Fruit fly (Drosophila melanogaster): ENCODE measurements around the gene hoe1.

hoe1 gene

dm6 chr2L:4945300-4945699 lies 13.1 kb upstream of the hoe1 start, which contains the start of the genes mRpL24 and betaggt-I (continued):
- TF ChIP-seq Spps (tag; optimal IDR thresholded peaks at IDR 0.05) (peak; percentile 94), CG12155 (GFP tag; optimal IDR thresholded peaks at IDR 0.05) (peak; percentile 94), CG12659 (GFP tag; optimal IDR thresholded peaks at IDR 0.05) (peak; percentile 98), CG11247 (GFP tag; IDR thresholded peaks at IDR 0.05) (peak; percentile 93), CG7928 (GFP tag; optimal IDR thresholded peaks at IDR 0.05) (peak; percentile 77), grau (tag; optimal IDR thresholded peaks at IDR 0.05) (peak; percentile 97), Gsc (GFP tag; IDR thresholded peaks at IDR 0.05) (peak; percentile 84), amos (GFP tag; IDR thresholded peaks at IDR 0.05; ENCODE audit: partially characterized antibody) (no peak), Hr78 (GFP tag; optimal IDR thresholded peaks at IDR 0.05) (no peak), CG4360 (GFP tag; IDR thresholded peaks at IDR 0.05) (peak; percentile 76), CG14441 (GFP tag; IDR thresholded peaks at IDR 0.05) (peak; percentile 97), ham (GFP tag; IDR thresholded peaks at IDR 0.05) (peak; percentile 88), CG5245 (GFP tag; optimal IDR thresholded peaks at IDR 0.05) (peak; percentile 86), CG1024 (GFP tag; IDR thresholded peaks at IDR 0.05) (peak; percentile 91), CG7357 (GFP tag; IDR thresholded peaks at IDR 0.05) (peak; percentile 86), CG3163 (GFP tag; optimal IDR thresholded peaks at IDR 0.05) (peak; percentile 36), HLHmδ (GFP tag; optimal IDR thresholded peaks at IDR 0.05) (no peak), ab (GFP tag; optimal IDR thresholded peaks at IDR 0.05) (peak; percentile 35), CG12391 (tag; optimal IDR thresholded peaks at IDR 0.05) (peak; percentile 99), CrebB (tag; optimal IDR thresholded peaks at IDR 0.05) (peak; percentile 92), CG10462 (GFP tag; optimal IDR thresholded peaks at IDR 0.05) (peak; percentile 91), CG43689 (GFP tag; IDR thresholded peaks at IDR 0.05) (peak; percentile 95), Deaf1 (tag; optimal IDR thresholded peaks at IDR 0.05) (peak; percentile 81), CG8290 (GFP tag; optimal IDR thresholded peaks at IDR 0.05) (peak; percentile 84), CG8290 (tag; optimal IDR thresholded peaks at IDR 0.05) (peak; percentile 9 to 74), fd96Cb (tag; optimal IDR thresholded peaks at IDR 0.05) (peak; percentile 94), org-1 (GFP tag; optimal IDR thresholded peaks at IDR 0.05) (peak; percentile 86), HLH4C (GFP tag; IDR thresholded peaks at IDR 0.05; ENCODE audit: partially characterized antibody) (no peak), h (optimal IDR thresholded peaks at IDR 0.05) (no peak), CG7786 (GFP tag; optimal IDR thresholded peaks at IDR 0.05) (peak; percentile 72), CG1647 (GFP tag; optimal IDR thresholded peaks at IDR 0.05) (peak; percentile 72), CG2129 (GFP tag; IDR thresholded peaks at IDR 0.05; ENCODE audit: partially characterized antibody) (no peak), CG3281 (GFP tag; optimal IDR thresholded peaks at IDR 0.05) (peak; percentile 95), fru (optimal IDR thresholded peaks at IDR 0.05) (no peak), B-H1 (GFP tag; IDR thresholded peaks at IDR 0.05) (peak; percentile 96), Dref (GFP tag; IDR thresholded peaks at IDR 0.05) (peak; percentile 40), CG17359 (tag; optimal IDR thresholded peaks at IDR 0.05) (peak; percentile 97), chif (GFP tag; optimal IDR thresholded peaks at IDR 0.05) (peak; percentile 82 to 87), Scr (GFP tag; IDR thresholded peaks at IDR 0.05; ENCODE audit: partially characterized antibody) (no peak; the same call in 1 of the 2 replicates), mirr (GFP tag; optimal IDR thresholded peaks at IDR 0.05) (peak; percentile 72), CG17612 (GFP tag; IDR thresholded peaks at IDR 0.05) (peak; percentile 89), ac (GFP tag; optimal IDR thresholded peaks at IDR 0.05) (peak; percentile 23), ssp (GFP tag; IDR thresholded peaks at IDR 0.05) (peak; percentile 88), CG6765 (GFP tag; optimal IDR thresholded peaks at IDR 0.05) (peak; percentile 93), CG15696 (tag; optimal IDR thresholded peaks at IDR 0.05) (peak; percentile 97), Optix (GFP tag; IDR thresholded peaks at IDR 0.05) (peak; percentile 79), disco-r (GFP tag; optimal IDR thresholded peaks at IDR 0.05) (peak; percentile 53), Sin3A (optimal IDR thresholded peaks at IDR 0.05) (peak; percentile 1), CG32532 (GFP tag; IDR thresholded peaks at IDR 0.05) (peak; percentile 97), Six4 (GFP tag; optimal IDR thresholded peaks at IDR 0.05) (peak; percentile 92), Myb (GFP tag; optimal IDR thresholded peaks at IDR 0.05) (peak; percentile 50), tap (tag; optimal IDR thresholded peaks at IDR 0.05) (peak; percentile 95), CG31388 (GFP tag; optimal IDR thresholded peaks at IDR 0.05) (peak; percentile 91)

Data from whole organism, embryonic.